Worm (Caenorhabditis elegans) whole organism, mixed stage, embryonic: ENCODE measurements around the gene C55A6.4.

Source experiments
- M03D4.4 ChIP-seq: sonication (generic microtip); optimal IDR thresholded peaks from 2 replicates; lab custom pipeline; 2017; ENCODE audit warnings: mild to moderate bottlenecking, missing genetic modification characterization, missing compliant biosample characterization
- bed-3 ChIP-seq: fragments of 200-800 bp; sonication (Bioruptor generic); optimal IDR thresholded peaks from 3 replicates; lab custom pipeline; 2018; ENCODE audit warnings: mild to moderate bottlenecking, missing genetic modification characterization, moderate library complexity, missing compliant biosample characterization
- blmp-1 ChIP-seq: fragments of 150-350 bp; optimal IDR thresholded peaks from 2 replicates; lab custom pipeline; 2014; ENCODE audit warnings: missing biosample characterization, missing genetic modification characterization
- ceh-39 ChIP-seq: fragments of 150-350 bp; optimal IDR thresholded peaks from 2 replicates; lab custom pipeline; 2014; ENCODE audit warnings: missing biosample characterization, missing genetic modification characterization
- ceh-43 ChIP-seq: fragments of 200-800 bp; sonication (Bioruptor generic); optimal IDR thresholded peaks from 2 replicates; lab custom pipeline; 2018; ENCODE audit warnings: mild to moderate bottlenecking, missing genetic modification characterization, moderate library complexity, missing compliant biosample characterization
- ceh-83 ChIP-seq: fragments of 200-800 bp; sonication (Bioruptor generic); optimal IDR thresholded peaks from 2 replicates; lab custom pipeline; 2018; ENCODE audit warnings: mild to moderate bottlenecking, missing genetic modification characterization, missing compliant biosample characterization
- ces-1 ChIP-seq: fragments of 150-350 bp; optimal IDR thresholded peaks from 2 replicates; lab custom pipeline; 2014; ENCODE audit warnings: missing biosample characterization, missing genetic modification reagents, missing genetic modification characterization
- cnd-1 ChIP-seq: fragments of 200-800 bp; sonication (Bioruptor generic); optimal IDR thresholded peaks from 2 replicates; lab custom pipeline; 2018; ENCODE audit warnings: mild to moderate bottlenecking, missing genetic modification characterization, missing compliant biosample characterization
- drap-1 ChIP-seq: fragments of 200-800 bp; sonication (Bioruptor generic); optimal IDR thresholded peaks from 3 replicates; lab custom pipeline; 2018; ENCODE audit warnings: mild to moderate bottlenecking, missing genetic modification characterization, missing compliant biosample characterization
- elt-1 ChIP-seq: sonication (generic microtip); optimal IDR thresholded peaks from 2 replicates; lab custom pipeline; 2017; ENCODE audit warnings: missing genetic modification characterization, mild to moderate bottlenecking, missing compliant biosample characterization, antibody characterized with exemption, moderate library complexity, borderline replicate concordance; ENCODE audit not compliant: insufficient read depth
- elt-3 ChIP-seq: fragments of 150-350 bp; optimal IDR thresholded peaks from 2 replicates; lab custom pipeline; 2014; ENCODE audit warnings: missing biosample characterization, missing genetic modification characterization
- flh-1 ChIP-seq: fragments of 200-800 bp; sonication (Bioruptor generic); optimal IDR thresholded peaks from 2 replicates; lab custom pipeline; 2018; ENCODE audit warnings: mild to moderate bottlenecking, missing genetic modification characterization, moderate library complexity, missing compliant biosample characterization
- ham-2 ChIP-seq: fragments of 200-800 bp; sonication (Bioruptor generic); optimal IDR thresholded peaks from 2 replicates; lab custom pipeline; 2018; ENCODE audit warnings: mild to moderate bottlenecking, missing genetic modification characterization, missing compliant biosample characterization
- hlh-1 ChIP-seq: fragments of 150-350 bp; optimal IDR thresholded peaks from 2 replicates; lab custom pipeline; 2014; ENCODE audit warnings: missing biosample characterization, missing genetic modification reagents, missing genetic modification characterization
- lin-13 ChIP-seq: fragments of 150-350 bp; optimal IDR thresholded peaks from 2 replicates; lab custom pipeline; 2014; ENCODE audit warnings: missing biosample characterization, missing genetic modification characterization
- lin-32 ChIP-seq: fragments of 200-800 bp; sonication (Bioruptor generic); optimal IDR thresholded peaks from 2 replicates; lab custom pipeline; 2018; ENCODE audit warnings: mild to moderate bottlenecking, missing genetic modification characterization, missing compliant biosample characterization
- lsy-2 ChIP-seq: fragments of 150-350 bp; optimal IDR thresholded peaks from 2 replicates; lab custom pipeline; 2014; ENCODE audit warnings: missing biosample characterization, missing genetic modification characterization
- mab-5 ChIP-seq: fragments of 150-350 bp; optimal IDR thresholded peaks from 2 replicates; lab custom pipeline; 2014; ENCODE audit warnings: missing biosample characterization, missing genetic modification characterization
- mep-1 ChIP-seq: fragments of 150-350 bp; optimal IDR thresholded peaks from 2 replicates; lab custom pipeline; 2017; ENCODE audit warnings: missing biosample characterization, missing genetic modification reagents, missing genetic modification characterization, inconsistent platforms
- mls-2 ChIP-seq: sonication (generic microtip); optimal IDR thresholded peaks from 2 replicates; lab custom pipeline; 2016; ENCODE audit warnings: mild to moderate bottlenecking, missing genetic modification characterization, moderate library complexity, missing compliant biosample characterization
- nhr-12 ChIP-seq: fragments of 150-350 bp; optimal IDR thresholded peaks from 2 replicates; lab custom pipeline; 2014; ENCODE audit warnings: missing biosample characterization, missing genetic modification characterization
- nhr-2 ChIP-seq: fragments of 150-350 bp; optimal IDR thresholded peaks from 2 replicates; lab custom pipeline; 2014; ENCODE audit warnings: missing biosample characterization, missing genetic modification characterization
- nhr-237 ChIP-seq: fragments of 150-350 bp; optimal IDR thresholded peaks from 2 replicates; lab custom pipeline; 2014; ENCODE audit warnings: missing biosample characterization, missing genetic modification characterization
- nhr-28 ChIP-seq: fragments of 150-350 bp; optimal IDR thresholded peaks from 2 replicates; lab custom pipeline; 2014; ENCODE audit warnings: missing biosample characterization, missing genetic modification characterization
- nhr-76 ChIP-seq: sonication (generic microtip); optimal IDR thresholded peaks from 2 replicates; lab custom pipeline; 2017; ENCODE audit warnings: missing biosample characterization, missing genetic modification characterization
- pha-4 ChIP-seq: fragments of 150-350 bp; optimal IDR thresholded peaks from 2 replicates; lab custom pipeline; 2018; ENCODE audit warnings: missing biosample characterization, missing genetic modification reagents, missing genetic modification characterization
- sem-2 ChIP-seq: fragments of 200-800 bp; sonication (Bioruptor generic); optimal IDR thresholded peaks from 2 replicates; lab custom pipeline; 2018; ENCODE audit warnings: mild to moderate bottlenecking, missing genetic modification characterization, missing compliant biosample characterization
- snpc-4 ChIP-seq: fragments of 150-350 bp; optimal IDR thresholded peaks from 2 replicates; lab custom pipeline; 2014; ENCODE audit warnings: missing biosample characterization, missing genetic modification characterization
- sptf-1 ChIP-seq: sonication (generic microtip); optimal IDR thresholded peaks from 2 replicates; lab custom pipeline; 2017; ENCODE audit warnings: mild to moderate bottlenecking, missing genetic modification characterization, moderate library complexity, missing compliant biosample characterization
- tbx-8 ChIP-seq: fragments of 200-800 bp; sonication (Bioruptor generic); optimal IDR thresholded peaks from 2 replicates; lab custom pipeline; 2018; ENCODE audit warnings: mild to moderate bottlenecking, missing genetic modification characterization, moderate library complexity, missing compliant biosample characterization
- unc-120 ChIP-seq: sonication (generic microtip); optimal IDR thresholded peaks from 2 replicates; lab custom pipeline; 2017; ENCODE audit warnings: missing genetic modification characterization, missing compliant biosample characterization; ENCODE audit not compliant: poor library complexity, severe bottlenecking
- unc-39 ChIP-seq: fragments of 150-350 bp; optimal IDR thresholded peaks from 2 replicates; lab custom pipeline; 2014; ENCODE audit warnings: missing biosample characterization, missing genetic modification characterization
- unc-62 ChIP-seq: fragments of 150-350 bp; optimal IDR thresholded peaks from 2 replicates; lab custom pipeline; 2014; ENCODE audit warnings: missing biosample characterization, missing genetic modification reagents, missing genetic modification characterization
- zip-8 ChIP-seq: fragments of 150-350 bp; optimal IDR thresholded peaks from 2 replicates; lab custom pipeline; 2014; ENCODE audit warnings: missing biosample characterization, missing genetic modification characterization
- ztf-11 ChIP-seq: fragments of 150-350 bp; optimal IDR thresholded peaks from 2 replicates; lab custom pipeline; 2014; ENCODE audit warnings: missing biosample characterization, missing genetic modification characterization

The C55A6.4 gene

ce11 chrV:11525338-11525737, 7.6 kb upstream of the C55A6.4 start:
- TF ChIP-seq blmp-1: peak; percentile 70
- no peak for TF ChIP-seq ceh-43 (GFP tag; lab: Kevin White, UChicago)
- TF ChIP-seq ham-2: peak; percentile 44
- TF ChIP-seq sptf-1 (tag; lab: Kevin White, UChicago): peak; percentile 28

- TF ChIP-seq drap-1 (peak; percentile 49), lsy-2 (tag; lab: Kevin White, UChicago) (peak; percentile 75), elt-1 (tag; lab: Kevin White, UChicago) (no peak), hlh-1 (peak; percentile 57), ceh-39 (tag; lab: Kevin White, UChicago) (peak; percentile 20), ceh-83 (GFP tag; lab: Kevin White, UChicago) (peak; percentile 19), snpc-4 (tag; lab: Kevin White, UChicago) (no peak), nhr-2 (tag; lab: Kevin White, UChicago) (no peak), unc-62 (GFP tag; lab: Kevin White, UChicago) (no peak), tbx-8 (GFP tag; lab: Kevin White, UChicago) (peak; percentile 43), ces-1 (no peak), nhr-237 (peak; percentile 74), ztf-11 (no peak), zip-8 (no peak), mep-1 (tag; lab: Kevin White, UChicago) (peak; percentile 80), flh-1 (GFP tag; lab: Kevin White, UChicago) (no peak), lin-13 (peak; percentile 87), cnd-1 (peak; percentile 47), unc-39 (tag; lab: Kevin White, UChicago) (no peak), pha-4 (tag; lab: Kevin White, UChicago) (peak; percentile 70), nhr-76 (tag; lab: Kevin White, UChicago) (no peak), mls-2 (tag; lab: Kevin White, UChicago) (no peak), mab-5 (tag; lab: Kevin White, UChicago) (no peak), sem-2 (GFP tag; lab: Kevin White, UChicago) (peak; percentile 32), nhr-12 (tag; lab: Kevin White, UChicago) (no peak), ceh-43 (GFP tag; lab: Kevin White, UChicago) (peak; percentile 44), M03D4.4 (tag; lab: Kevin White, UChicago) (peak; percentile 76), unc-120 (tag; lab: Kevin White, UChicago) (peak; percentile 28)
Measured at ce11 chrV:11521448-11521847, 3.8 kb upstream of the C55A6.4 start, which contains the start of gene pafo-1. TSS of gene pafo-1 (plus strand) at chrV:11521703.

- no peak for TF ChIP-seq ham-2
- TF ChIP-seq cnd-1: no peak
- TF ChIP-seq mab-5 (tag; lab: Kevin White, UChicago): no peak
- TF ChIP-seq sem-2 (GFP tag; lab: Kevin White, UChicago): no peak
- TF ChIP-seq bed-3 (GFP tag; lab: Kevin White, UChicago): no peak
- TF ChIP-seq hlh-1: no peak
- no peak for TF ChIP-seq elt-3 (tag; lab: Kevin White, UChicago)
- TF ChIP-seq nhr-2 (tag; lab: Kevin White, UChicago): no peak
- no peak for TF ChIP-seq ceh-39 (tag; lab: Kevin White, UChicago)
- TF ChIP-seq flh-1 (GFP tag; lab: Kevin White, UChicago): no peak
- no peak for TF ChIP-seq nhr-76 (tag; lab: Kevin White, UChicago)
- TF ChIP-seq unc-120 (tag; lab: Kevin White, UChicago): no peak
- TF ChIP-seq nhr-28 (tag; lab: Kevin White, UChicago): no peak
- TF ChIP-seq zip-8: no peak
- no peak for TF ChIP-seq lin-32 (GFP tag; lab: Kevin White, UChicago)
- no peak for TF ChIP-seq ces-1
- TF ChIP-seq lin-13: no peak
- no peak for TF ChIP-seq mls-2 (tag; lab: Kevin White, UChicago)
- TF ChIP-seq ceh-43 (GFP tag; lab: Kevin White, UChicago): no peak
- TF ChIP-seq lsy-2 (tag; lab: Kevin White, UChicago): no peak
- TF ChIP-seq, all 35 proteins: peak for 0
Measured at ce11 chrV:11520215-11520614, 2.5 kb upstream of the C55A6.4 start, which contains the start of the genes C55A6.11 and C55A6.7. TSS of gene C55A6.11 (plus strand) at chrV:11520515. TSS of gene C55A6.7 (minus strand) at chrV:11520530.
